Fruit fly (Drosophila melanogaster): ENCODE measurements around the gene Lar.

Lar gene

DNA sequence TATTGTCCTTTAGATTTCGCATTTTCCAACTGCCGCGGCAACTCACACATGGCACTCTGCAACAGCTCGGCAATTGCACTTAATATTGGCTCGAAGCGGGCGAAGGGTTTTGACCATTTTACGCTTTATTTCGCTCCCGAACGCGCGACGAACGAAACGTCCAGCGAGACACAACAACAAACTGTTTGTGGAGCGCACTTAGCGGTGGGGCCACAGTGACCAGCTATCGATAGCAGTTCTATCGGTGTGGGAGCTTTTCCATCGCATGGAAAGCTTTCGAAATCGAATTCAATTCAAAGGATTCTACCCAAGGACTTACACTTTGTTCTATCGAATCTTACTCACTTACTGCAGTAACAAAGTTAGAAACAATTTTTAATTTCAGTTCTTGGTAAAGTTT, 170.3 kb downstream of the Lar start, which contains the start of gene CG10631 (continued):
- TF ChIP-seq exex (tag; optimal IDR thresholded peaks at IDR 0.05) (no peak), fd102C (GFP tag; optimal IDR thresholded peaks at IDR 0.05) (no peak), esg (GFP tag; conservative IDR thresholded peaks at IDR 0.05) (no peak), Gsc (GFP tag; IDR thresholded peaks at IDR 0.05) (no peak)

dm6 chr2L:19758511-19759128, 172.2 kb downstream of the Lar start, which contains the start of the genes CG10628 and Dus3:
CG10628 (minus strand) TSS chr2L:19758615.
Dus3 (plus strand) TSS chr2L:19758879.
- TF ChIP-seq Elba2 (GFP tag; optimal IDR thresholded peaks at IDR 0.05) (peak; percentile 33), CG7556 (GFP tag; optimal IDR thresholded peaks at IDR 0.05) (peak; percentile 87), eve (GFP tag; optimal IDR thresholded peaks at IDR 0.05) (no peak), CG16815 (GFP tag; optimal IDR thresholded peaks at IDR 0.05) (peak; percentile 79), CG14050 (GFP tag; IDR thresholded peaks at IDR 0.05) (peak; percentile 88), HLH3B (GFP tag; IDR thresholded peaks at IDR 0.05) (peak; percentile 87), zen (tag; optimal IDR thresholded peaks at IDR 0.05) (peak; percentile 83), CG8290 (GFP tag; optimal IDR thresholded peaks at IDR 0.05) (peak; percentile 77), CG8290 (tag; optimal IDR thresholded peaks at IDR 0.05) (peak in 1 of 2 experiments; percentile 96), Ada2b (GFP tag; IDR thresholded peaks at IDR 0.05) (peak; percentile 91), CG8281 (tag; optimal IDR thresholded peaks at IDR 0.05) (peak; percentile 79), CG8924 (tag; optimal IDR thresholded peaks at IDR 0.05) (peak; percentile 90), CG43689 (GFP tag; IDR thresholded peaks at IDR 0.05) (peak; percentile 59; the same call in 1 of the 2 replicates), toy (GFP tag; IDR thresholded peaks at IDR 0.05) (peak; percentile 64), CG9932 (GFP tag; IDR thresholded peaks at IDR 0.05) (peak; percentile 95), Dfd (GFP tag; optimal IDR thresholded peaks at IDR 0.05) (no peak), MTF-1 (GFP tag; optimal IDR thresholded peaks at IDR 0.05; ENCODE audit: borderline replicate concordance) (peak; percentile 64), CG33557 (GFP tag; optimal IDR thresholded peaks at IDR 0.05) (peak; percentile 73), CG4707 (GFP tag; optimal IDR thresholded peaks at IDR 0.05) (peak; percentile 50), CG9797 (GFP tag; optimal IDR thresholded peaks at IDR 0.05) (peak; percentile 21), croc (GFP tag; conservative IDR thresholded peaks at IDR 0.05) (peak; percentile 86), odd (GFP tag; optimal IDR thresholded peaks at IDR 0.05) (peak; percentile 73), CG11504 (tag; optimal IDR thresholded peaks at IDR 0.05) (peak; percentile 90), ara (GFP tag; IDR thresholded peaks at IDR 0.05) (peak; percentile 93), NFAT (GFP tag; IDR thresholded peaks at IDR 0.05) (peak; percentile 91), CG12391 (tag; optimal IDR thresholded peaks at IDR 0.05) (peak; percentile 93), CG12219 (GFP tag; optimal IDR thresholded peaks at IDR 0.05) (peak; percentile 71), lmd (GFP tag; IDR thresholded peaks at IDR 0.05) (peak; percentile 94), Dip3 (GFP tag; optimal IDR thresholded peaks at IDR 0.05) (peak; percentile 90), CG13296 (GFP tag; optimal IDR thresholded peaks at IDR 0.05) (peak; percentile 80), CG7786 (GFP tag; optimal IDR thresholded peaks at IDR 0.05) (peak; percentile 92), CG5245 (GFP tag; optimal IDR thresholded peaks at IDR 0.05) (peak; percentile 71), hbn (GFP tag; IDR thresholded peaks at IDR 0.05; ENCODE audit: partially characterized antibody) (0 out of 2 replicates have a peak, but pooled peaks have one; percentile 28), stc (GFP tag; IDR thresholded peaks at IDR 0.05) (peak; percentile 91), zfh2 (GFP tag; optimal IDR thresholded peaks at IDR 0.05) (peak; percentile 95), crp (GFP tag; optimal IDR thresholded peaks at IDR 0.05) (peak; percentile 74 to 97), emc (GFP tag; optimal IDR thresholded peaks at IDR 0.05) (peak; percentile 84), sna (GFP tag; IDR thresholded peaks at IDR 0.05; ENCODE audit: partially characterized antibody) (peak; percentile 52; the same call in 1 of the 2 replicates), tup (GFP tag; optimal IDR thresholded peaks at IDR 0.05) (peak; percentile 51), CG1024 (GFP tag; IDR thresholded peaks at IDR 0.05) (peak; percentile 78), trem (tag; optimal IDR thresholded peaks at IDR 0.05) (peak; percentile 87), CG8359 (GFP tag; optimal IDR thresholded peaks at IDR 0.05; ENCODE audit: borderline replicate concordance) (peak; percentile 59), sima (GFP tag; optimal IDR thresholded peaks at IDR 0.05) (peak; percentile 65), CHES-1-like (GFP tag; optimal IDR thresholded peaks at IDR 0.05) (peak; percentile 94)

Measured in whole organism, embryonic.